Fruit fly (Drosophila melanogaster) whole organism, embryonic: ENCODE measurements around the gene CheB38b.
A peak's percentile ranks its signal among the peaks of the same experiment; 100 is the strongest.

Experiments
- Bgb ChIP-seq: fragments of 200-800 bp; sonication (Bioruptor generic); IDR thresholded peaks from 2 replicates; pipeline ENCODE4 v1.3.6; 2022; ENCODE audit warnings: missing biosample characterization, missing genetic modification characterization; ENCODE audit not compliant: partially characterized antibody
- CG1024 ChIP-seq: fragments of 200-800 bp; sonication (Bioruptor generic); IDR thresholded peaks from 2 replicates; pipeline ENCODE4 v1.3.6; 2022; ENCODE audit warnings: missing biosample characterization, missing genetic modification characterization
- CG10462 ChIP-seq: fragments of 200-800 bp; sonication (Bioruptor generic); optimal IDR thresholded peaks from 2 replicates; lab custom pipeline; 2016; ENCODE audit warnings: missing biosample characterization, missing genetic modification characterization
- CG11398 ChIP-seq: fragments of 200-800 bp; sonication (Bioruptor generic); optimal IDR thresholded peaks from 2 replicates; lab custom pipeline; 2016; ENCODE audit warnings: missing biosample characterization, missing genetic modification characterization
- CG14050 ChIP-seq: fragments of 200-800 bp; sonication (Bioruptor generic); IDR thresholded peaks from 3 replicates; pipeline ENCODE4 v1.3.6; 2022; ENCODE audit warnings: missing biosample characterization, missing genetic modification characterization
- CG14860 ChIP-seq: fragments of 200-800 bp; sonication (Bioruptor generic); IDR thresholded peaks from 3 replicates; pipeline ENCODE4 v1.3.6; 2022; ENCODE audit warnings: missing biosample characterization, missing genetic modification characterization; ENCODE audit not compliant: partially characterized antibody
- CG15696 ChIP-seq: fragments of 200-800 bp; sonication (Bioruptor generic); optimal IDR thresholded peaks from 2 replicates; lab custom pipeline; 2019; ENCODE audit warnings: missing biosample characterization, mild to moderate bottlenecking, missing genetic modification characterization, moderate library complexity
- CG1832 ChIP-seq: fragments of 200-800 bp; sonication (Bioruptor generic); optimal IDR thresholded peaks from 2 replicates; lab custom pipeline; 2017; ENCODE audit warnings: missing biosample characterization, mild to moderate bottlenecking, missing genetic modification characterization, inconsistent platforms
- CG18476 ChIP-seq: fragments of 200-800 bp; sonication (Bioruptor generic); optimal IDR thresholded peaks from 2 replicates; lab custom pipeline; 2016; ENCODE audit warnings: missing biosample characterization, mild to moderate bottlenecking, missing genetic modification characterization
- CG30020 ChIP-seq: fragments of 200-800 bp; optimal IDR thresholded peaks from 2 replicates; lab custom pipeline; 2019; ENCODE audit warnings: missing biosample characterization, mild to moderate bottlenecking, missing genetic modification characterization, moderate library complexity
- CG34376 ChIP-seq: fragments of 200-800 bp; sonication (Bioruptor generic); optimal IDR thresholded peaks from 2 replicates; lab custom pipeline; 2018; ENCODE audit warnings: missing biosample characterization, mild to moderate bottlenecking, missing genetic modification characterization
- CG3838 ChIP-seq: fragments of 200-800 bp; sonication (Bioruptor generic); optimal IDR thresholded peaks from 3 replicates; lab custom pipeline; 2016; ENCODE audit warnings: missing biosample characterization, missing genetic modification characterization
- CG4404 ChIP-seq: fragments of 200-800 bp; sonication (Bioruptor generic); IDR thresholded peaks from 2 replicates; pipeline ENCODE4 v1.3.6; 2022; ENCODE audit warnings: missing biosample characterization, missing genetic modification characterization
- CG4617 ChIP-seq: fragments of 200-800 bp; sonication (Bioruptor generic); optimal IDR thresholded peaks from 3 replicates; lab custom pipeline; 2016; ENCODE audit warnings: missing biosample characterization, missing genetic modification characterization, borderline replicate concordance
- CG5180 ChIP-seq: fragments of 200-800 bp; sonication (Bioruptor generic); optimal IDR thresholded peaks from 3 replicates; lab custom pipeline; 2017; ENCODE audit warnings: missing biosample characterization, missing genetic modification characterization, mild to moderate bottlenecking, moderate library complexity, missing genetic modification reagents
- CG5953 ChIP-seq: fragments of 200-800 bp; sonication (Bioruptor generic); IDR thresholded peaks from 2 replicates; pipeline ENCODE4 v1.3.6; 2022; ENCODE audit warnings: missing biosample characterization, missing genetic modification characterization
- CG6175 ChIP-seq: fragments of 200-800 bp; sonication (Bioruptor generic); IDR thresholded peaks from 3 replicates; pipeline ENCODE4 v1.3.6; 2022; ENCODE audit warnings: missing biosample characterization, missing genetic modification characterization
- CG6654 ChIP-seq: fragments of 200-800 bp; sonication (Bioruptor generic); optimal IDR thresholded peaks from 2 replicates; lab custom pipeline; 2017; ENCODE audit warnings: missing biosample characterization, mild to moderate bottlenecking, missing genetic modification characterization
- CG6683 ChIP-seq: fragments of 200-800 bp; sonication (Bioruptor generic); optimal IDR thresholded peaks from 2 replicates; lab custom pipeline; 2017; ENCODE audit warnings: missing biosample characterization, mild to moderate bottlenecking, missing genetic modification characterization, missing genetic modification reagents
- CG6689 ChIP-seq: fragments of 200-800 bp; sonication (Bioruptor generic); IDR thresholded peaks from 2 replicates; pipeline ENCODE4 v1.3.6; 2022; ENCODE audit warnings: missing biosample characterization, missing genetic modification characterization
- CG6765 ChIP-seq: fragments of 200-800 bp; sonication (Bioruptor generic); optimal IDR thresholded peaks from 3 replicates; lab custom pipeline; 2017; ENCODE audit warnings: missing biosample characterization, mild to moderate bottlenecking, missing genetic modification characterization
- CG8944 ChIP-seq: fragments of 200-800 bp; sonication (Bioruptor generic); optimal IDR thresholded peaks from 3 replicates; lab custom pipeline; 2016; ENCODE audit warnings: missing biosample characterization, missing genetic modification characterization
- CG9932 ChIP-seq: fragments of 200-800 bp; sonication (Bioruptor generic); IDR thresholded peaks from 2 replicates; pipeline ENCODE4 v1.3.6; 2022; ENCODE audit warnings: missing biosample characterization, missing genetic modification characterization
- ERR ChIP-seq: fragments of 200-800 bp; sonication (Bioruptor generic); optimal IDR thresholded peaks from 2 replicates; lab custom pipeline; 2016; ENCODE audit warnings: missing biosample characterization, missing genetic modification characterization
- Eip74EF ChIP-seq, 2 experiments: fragments of 200-800 bp in 1 of 2; fragments of >200 bp in 1 of 2; sonication (Bioruptor generic) in 1 of 2; optimal IDR thresholded peaks; 2 replicates each; lab custom pipeline; 2017 to 2019; ENCODE audit warnings: missing biosample characterization in 2 of 2, missing genetic modification characterization in 2 of 2, mild to moderate bottlenecking in 1 of 2, moderate library complexity in 1 of 2
- HLH3B ChIP-seq: fragments of 200-800 bp; sonication (Bioruptor generic); IDR thresholded peaks from 2 replicates; pipeline ENCODE4 v1.3.6; 2022; ENCODE audit warnings: missing biosample characterization, missing genetic modification characterization
- Hr78 ChIP-seq, 2 experiments: fragments of 200-800 bp in 1 of 2; fragments of >200 bp in 1 of 2; sonication (Bioruptor generic) in 1 of 2; optimal IDR thresholded peaks; 2 replicates each; lab custom pipeline; 2017 to 2019; ENCODE audit warnings: missing biosample characterization in 2 of 2, missing genetic modification characterization in 2 of 2, mild to moderate bottlenecking in 1 of 2, moderate library complexity in 1 of 2
- MESR4 ChIP-seq: fragments of 200-800 bp; sonication (Bioruptor generic); optimal IDR thresholded peaks from 2 replicates; lab custom pipeline; 2018; ENCODE audit warnings: missing biosample characterization, mild to moderate bottlenecking, missing genetic modification characterization, moderate library complexity
- NK7.1 ChIP-seq: fragments of 200-800 bp; sonication (Bioruptor generic); optimal IDR thresholded peaks from 3 replicates; lab custom pipeline; 2016; ENCODE audit warnings: missing biosample characterization, missing genetic modification characterization
- Oaz ChIP-seq: fragments of 200-800 bp; sonication (Bioruptor generic); IDR thresholded peaks from 2 replicates; pipeline ENCODE4 v1.3.6; 2022; ENCODE audit warnings: missing biosample characterization, missing genetic modification characterization
- Sin3A ChIP-seq: fragments of >200 bp; optimal IDR thresholded peaks from 2 replicates; lab custom pipeline; 2018
- Sox102F ChIP-seq: fragments of 200-800 bp; sonication (Bioruptor generic); optimal IDR thresholded peaks from 2 replicates; lab custom pipeline; 2018; ENCODE audit warnings: missing biosample characterization, mild to moderate bottlenecking, missing genetic modification characterization, moderate library complexity
- Tbp ChIP-seq: fragments of >200 bp; optimal IDR thresholded peaks from 2 replicates; lab custom pipeline; 2018; ENCODE audit warnings: missing biosample characterization, missing genetic modification characterization
- Xrp1 ChIP-seq: fragments of 200-800 bp; sonication (Bioruptor generic); IDR thresholded peaks from 2 replicates; pipeline ENCODE4 v1.3.6; 2022; ENCODE audit warnings: missing biosample characterization, missing genetic modification characterization
- ap ChIP-seq: fragments of 200-800 bp; sonication (Bioruptor generic); IDR thresholded peaks from 2 replicates; pipeline ENCODE4 v1.3.6; 2022; ENCODE audit warnings: missing biosample characterization, missing genetic modification characterization
- bowl ChIP-seq: fragments of 200-800 bp; sonication (Bioruptor generic); IDR thresholded peaks from 2 replicates; pipeline ENCODE4 v1.3.6; 2022; ENCODE audit warnings: missing biosample characterization, missing genetic modification characterization
- chm ChIP-seq: fragments of 200-800 bp; sonication (Bioruptor generic); IDR thresholded peaks from 2 replicates; pipeline ENCODE4 v1.3.6; 2022; ENCODE audit warnings: missing biosample characterization, missing genetic modification characterization
- crol ChIP-seq: fragments of 200-800 bp; sonication (Bioruptor generic); IDR thresholded peaks from 2 replicates; pipeline ENCODE4 v1.3.6; 2022; ENCODE audit warnings: missing biosample characterization, missing genetic modification characterization
- cwo ChIP-seq: fragments of 200-800 bp; sonication (Bioruptor generic); optimal IDR thresholded peaks from 3 replicates; lab custom pipeline; 2017; ENCODE audit warnings: missing biosample characterization, missing genetic modification characterization, mild to moderate bottlenecking, moderate library complexity, missing genetic modification reagents
- dan ChIP-seq: fragments of 200-800 bp; sonication (Bioruptor generic); IDR thresholded peaks from 2 replicates; pipeline ENCODE4 v1.3.6; 2022; ENCODE audit warnings: missing biosample characterization, missing genetic modification characterization
- hb ChIP-seq: fragments of 200-800 bp; sonication (Bioruptor generic); IDR thresholded peaks from 3 replicates; pipeline ENCODE4 v1.3.6; 2022; ENCODE audit warnings: missing biosample characterization, missing genetic modification characterization; ENCODE audit not compliant: partially characterized antibody
- hkb ChIP-seq, 2 experiments: fragments of 200-800 bp in 1 of 2; fragments of >200 bp in 1 of 2; sonication (Bioruptor generic) in 1 of 2; IDR thresholded peaks in 1 of 2; optimal IDR thresholded peaks in 1 of 2; 2 replicates each; pipeline versions ENCODE4 v1.3.6 to Lab custom; 2017 to 2022; ENCODE audit warnings: missing biosample characterization in 1 of 2, missing genetic modification characterization in 1 of 2
- inv ChIP-seq: fragments of 200-800 bp; sonication (Bioruptor generic); IDR thresholded peaks from 2 replicates; pipeline ENCODE4 v1.3.6; 2022; ENCODE audit warnings: missing biosample characterization, missing genetic modification characterization; ENCODE audit not compliant: partially characterized antibody
- klu ChIP-seq: fragments of 200-800 bp; sonication (Bioruptor generic); IDR thresholded peaks from 2 replicates; pipeline ENCODE4 v1.3.6; 2022; ENCODE audit warnings: missing biosample characterization, missing genetic modification characterization
- nerfin-2 ChIP-seq: fragments of 200-800 bp; sonication (Bioruptor generic); IDR thresholded peaks from 2 replicates; pipeline ENCODE4 v1.3.6; 2022; ENCODE audit warnings: missing biosample characterization, missing genetic modification characterization; ENCODE audit not compliant: partially characterized antibody
- peb ChIP-seq: fragments of 200-800 bp; sonication (Bioruptor generic); IDR thresholded peaks from 2 replicates; pipeline ENCODE4 v1.3.6; 2022; ENCODE audit warnings: missing biosample characterization, missing genetic modification characterization
- pho ChIP-seq: fragments of 200-800 bp; sonication (Bioruptor generic); optimal IDR thresholded peaks from 2 replicates; lab custom pipeline; 2016; ENCODE audit warnings: missing biosample characterization, missing genetic modification characterization
- pnt ChIP-seq: fragments of 200-800 bp; sonication (Bioruptor generic); optimal IDR thresholded peaks from 3 replicates; lab custom pipeline; 2016; ENCODE audit warnings: missing biosample characterization, missing genetic modification characterization
- repo ChIP-seq: fragments of 200-800 bp; sonication (Bioruptor generic); optimal IDR thresholded peaks from 2 replicates; lab custom pipeline; 2016; ENCODE audit warnings: missing biosample characterization, missing genetic modification characterization
- unc-4 ChIP-seq: fragments of 200-800 bp; sonication (Bioruptor generic); IDR thresholded peaks from 2 replicates; pipeline ENCODE4 v1.3.6; 2022; ENCODE audit warnings: missing biosample characterization, missing genetic modification characterization; ENCODE audit not compliant: partially characterized antibody
- vfl ChIP-seq: fragments of 200-800 bp; sonication (Bioruptor generic); optimal IDR thresholded peaks from 2 replicates; lab custom pipeline; 2016; ENCODE audit warnings: missing biosample characterization, missing genetic modification characterization

CheB38b gene

dm6 chr2L:20793881-20794280 lies 23.2 kb downstream of the CheB38b start (continued):
- no peak for TF ChIP-seq Oaz (GFP tag; lab: Robert Waterston, UW)
- no peak for TF ChIP-seq crol (GFP tag; lab: Robert Waterston, UW)
- TF ChIP-seq repo (GFP tag; lab: Kevin White, UChicago) = no peak
- TF ChIP-seq CG5180 (GFP tag; lab: Kevin White, UChicago) = peak; percentile 7
- no peak for TF ChIP-seq ERR (GFP tag; lab: Kevin White, UChicago)
- TF ChIP-seq hb = no peak
- no peak for TF ChIP-seq CG15696
- TF ChIP-seq Tbp = no peak
- TF ChIP-seq inv = peak; percentile 8; the same call in 1 of the 2 replicates
- TF ChIP-seq HLH3B = no peak
- TF ChIP-seq peb = no peak
- TF ChIP-seq CG6175 = no peak
- no peak for TF ChIP-seq CG30020
- TF ChIP-seq dan (GFP tag; lab: Robert Waterston, UW) = no peak
- 0 out of 2 replicates have a peak, but pooled peaks have one; percentile 31 for TF ChIP-seq nerfin-2 (GFP tag; lab: Robert Waterston, UW)
- no peak for TF ChIP-seq bowl (GFP tag; lab: Robert Waterston, UW)
- TF ChIP-seq Eip74EF (GFP tag; optimal IDR thresholded peaks at IDR 0.05; lab: Kevin White, UChicago) = no peak
- 0 out of 2 replicates have a peak, but pooled peaks have one; percentile 23 for TF ChIP-seq CG9932 (GFP tag; lab: Robert Waterston, UW)
- TF ChIP-seq pnt (GFP tag; lab: Kevin White, UChicago) = no peak
- no peak for TF ChIP-seq klu (GFP tag; lab: Robert Waterston, UW)
- peak; percentile 8 for TF ChIP-seq CG6765
- no peak for TF ChIP-seq CG1832
- no peak for TF ChIP-seq CG6654
- no peak for TF ChIP-seq CG14860 (GFP tag; lab: Robert Waterston, UW)
- no peak for TF ChIP-seq CG8944 (GFP tag; lab: Kevin White, UChicago)
- no peak for TF ChIP-seq CG14050 (GFP tag; lab: Robert Waterston, UW)
- peak; percentile 48; the same call in 1 of the 2 replicates for TF ChIP-seq Bgb (GFP tag; lab: Robert Waterston, UW)
- TF ChIP-seq Xrp1 (GFP tag; lab: Robert Waterston, UW) = no peak
- no peak for TF ChIP-seq CG6689 (GFP tag; lab: Robert Waterston, UW)
- no peak for TF ChIP-seq CG4617 (GFP tag; lab: Kevin White, UChicago)
- TF ChIP-seq CG6683 (GFP tag; lab: Kevin White, UChicago) = no peak
- TF ChIP-seq ap (GFP tag; lab: Robert Waterston, UW) = no peak
- peak; percentile 36 for TF ChIP-seq CG34376 (GFP tag; lab: Kevin White, UChicago)
- TF ChIP-seq chm (GFP tag; lab: Robert Waterston, UW) = peak; percentile 74
- TF ChIP-seq Sin3A (lab: Kevin White, UChicago) = no peak
- no peak for TF ChIP-seq CG18476 (GFP tag; lab: Kevin White, UChicago)
- TF ChIP-seq CG10462 = no peak
- TF ChIP-seq unc-4 (GFP tag; lab: Robert Waterston, UW) = peak; percentile 50; the same call in 1 of the 2 replicates
- TF ChIP-seq vfl (GFP tag; lab: Kevin White, UChicago) = no peak
- TF ChIP-seq Sox102F (GFP tag; lab: Kevin White, UChicago) = no peak
- no peak for TF ChIP-seq hkb (optimal IDR thresholded peaks at IDR 0.05; lab: Kevin White, UChicago)
- peak; percentile 39; the same call in 1 of the 2 replicates for TF ChIP-seq hkb (GFP tag; IDR thresholded peaks at IDR 0.05; lab: Robert Waterston, UW)
- TF ChIP-seq CG4404 (GFP tag; lab: Robert Waterston, UW) = no peak
- TF ChIP-seq NK7.1 = no peak
- no peak for TF ChIP-seq MESR4 (GFP tag; lab: Kevin White, UChicago)
- no peak for TF ChIP-seq CG3838 (GFP tag; lab: Kevin White, UChicago)
- no peak for TF ChIP-seq pho
- TF ChIP-seq Hr78 (GFP tag; optimal IDR thresholded peaks at IDR 0.05; lab: Kevin White, UChicago) = no peak
- TF ChIP-seq CG5953 (GFP tag; lab: Robert Waterston, UW) = no peak
- TF ChIP-seq CG11398 (GFP tag; lab: Kevin White, UChicago) = peak; percentile 25
- TF ChIP-seq CG1024 = no peak
- no peak for TF ChIP-seq cwo (GFP tag; lab: Kevin White, UChicago)
